Fruit fly (Drosophila melanogaster) whole organism, embryonic: Measurements from ENCODE around the gene mRpS30.

Experiments used
- CG10366 ChIP-seq: fragments of 200-800 bp; sonication (Bioruptor generic); IDR thresholded peaks from 2 replicates; pipeline ENCODE4 v1.3.6; 2022; ENCODE audit warnings: missing biosample characterization, missing genetic modification characterization
- CG17829 ChIP-seq: fragments of 200-800 bp; optimal IDR thresholded peaks from 2 replicates; lab custom pipeline; 2019; ENCODE audit warnings: missing biosample characterization, mild to moderate bottlenecking, missing genetic modification characterization, moderate library complexity
- CG17912 ChIP-seq: fragments of 200-800 bp; sonication (Bioruptor generic); optimal IDR thresholded peaks from 2 replicates; lab custom pipeline; 2018; ENCODE audit warnings: missing biosample characterization, mild to moderate bottlenecking, missing genetic modification characterization
- CG9727 ChIP-seq: fragments of 200-800 bp; sonication (Bioruptor generic); optimal IDR thresholded peaks from 3 replicates; lab custom pipeline; 2017; ENCODE audit warnings: missing biosample characterization, mild to moderate bottlenecking, missing genetic modification characterization
- CG9817 ChIP-seq: fragments of 200-800 bp; sonication (Bioruptor generic); optimal IDR thresholded peaks from 2 replicates; lab custom pipeline; 2018; ENCODE audit warnings: missing biosample characterization, mild to moderate bottlenecking, missing genetic modification characterization, moderate library complexity
- CG9932 ChIP-seq: fragments of 200-800 bp; sonication (Bioruptor generic); IDR thresholded peaks from 2 replicates; pipeline ENCODE4 v1.3.6; 2022; ENCODE audit warnings: missing biosample characterization, missing genetic modification characterization
- HLH4C ChIP-seq: fragments of 200-800 bp; sonication (Bioruptor generic); IDR thresholded peaks from 3 replicates; pipeline ENCODE4 v1.3.6; 2022; ENCODE audit warnings: missing biosample characterization, missing genetic modification characterization; ENCODE audit not compliant: partially characterized antibody
- btn ChIP-seq: fragments of 200-800 bp; sonication (Bioruptor generic); optimal IDR thresholded peaks from 2 replicates; lab custom pipeline; 2016; ENCODE audit warnings: missing biosample characterization, missing genetic modification characterization
- corto ChIP-seq: fragments of 200-800 bp; sonication (Bioruptor generic); optimal IDR thresholded peaks from 2 replicates; lab custom pipeline; 2016; ENCODE audit warnings: missing biosample characterization, mild to moderate bottlenecking, missing genetic modification characterization, moderate library complexity
- crc ChIP-seq: fragments of 200-800 bp; sonication (Bioruptor generic); optimal IDR thresholded peaks from 2 replicates; lab custom pipeline; 2016; ENCODE audit warnings: missing biosample characterization, missing genetic modification characterization
- croc ChIP-seq: fragments of 200-800 bp; sonication (Bioruptor generic); conservative IDR thresholded peaks from 3 replicates; pipeline ENCODE4 v1.3.6; 2022; ENCODE audit warnings: missing biosample characterization, missing genetic modification characterization
- gfzf ChIP-seq: fragments of 200-800 bp; sonication (Bioruptor generic); optimal IDR thresholded peaks from 2 replicates; lab custom pipeline; 2016; ENCODE audit warnings: missing biosample characterization, mild to moderate bottlenecking, missing genetic modification characterization, moderate library complexity
- hth ChIP-seq: fragments of >200 bp; optimal IDR thresholded peaks from 2 replicates; lab custom pipeline; 2017; ENCODE audit warnings: inconsistent platforms
- inv ChIP-seq: fragments of 200-800 bp; sonication (Bioruptor generic); IDR thresholded peaks from 2 replicates; pipeline ENCODE4 v1.3.6; 2022; ENCODE audit warnings: missing biosample characterization, missing genetic modification characterization; ENCODE audit not compliant: partially characterized antibody
- pzg ChIP-seq: fragments of 200-800 bp; sonication (Bioruptor generic); optimal IDR thresholded peaks from 3 replicates; lab custom pipeline; 2018; ENCODE audit warnings: missing biosample characterization, mild to moderate bottlenecking, missing genetic modification characterization, moderate library complexity
- sd ChIP-seq: fragments of 200-800 bp; sonication (Bioruptor generic); optimal IDR thresholded peaks from 3 replicates; lab custom pipeline; 2018; ENCODE audit warnings: missing biosample characterization, mild to moderate bottlenecking, missing genetic modification characterization, moderate library complexity
- stwl ChIP-seq: fragments of 200-800 bp; sonication (Bioruptor generic); optimal IDR thresholded peaks from 3 replicates; lab custom pipeline; 2018; ENCODE audit warnings: missing biosample characterization, mild to moderate bottlenecking, missing genetic modification characterization, moderate library complexity
- tup ChIP-seq: fragments of 200-800 bp; sonication (Bioruptor generic); optimal IDR thresholded peaks from 2 replicates; lab custom pipeline; 2016; ENCODE audit warnings: missing biosample characterization, mild to moderate bottlenecking, missing genetic modification characterization, moderate library complexity
- unc-4 ChIP-seq: fragments of 200-800 bp; sonication (Bioruptor generic); IDR thresholded peaks from 2 replicates; pipeline ENCODE4 v1.3.6; 2022; ENCODE audit warnings: missing biosample characterization, missing genetic modification characterization; ENCODE audit not compliant: partially characterized antibody
- yki ChIP-seq: fragments of >200 bp; optimal IDR thresholded peaks from 3 replicates; lab custom pipeline; 2018

The mRpS30 gene

DNA sequence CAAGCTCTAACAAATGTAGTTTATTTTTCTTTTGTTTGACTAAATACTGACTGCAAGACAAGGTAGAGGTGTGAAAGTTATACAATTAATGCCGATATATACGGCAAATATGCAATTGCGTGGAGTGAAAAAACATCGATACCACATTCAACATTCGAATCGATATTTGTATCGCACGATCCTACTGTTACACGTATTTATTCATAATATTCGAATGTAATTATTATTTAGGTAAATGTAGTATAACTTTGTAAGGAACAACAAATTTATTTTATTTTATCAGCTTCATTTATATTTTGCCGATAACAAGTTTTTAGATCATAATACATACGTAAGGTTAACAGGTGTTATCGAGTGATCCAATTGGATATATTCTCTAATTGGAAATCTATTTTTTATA is 49.5 kb downstream of the mRpS30 start, which contains the start of gene Chc (continued):
- TF ChIP-seq inv (GFP tag; lab: Robert Waterston, UW) (peak; percentile 98), HLH4C (peak; percentile 98), hth (lab: Kevin White, UChicago) (no peak), CG9817 (tag; lab: Kevin White, UChicago) (no peak), CG10366 (GFP tag; lab: Robert Waterston, UW) (no peak), CG9932 (GFP tag; lab: Robert Waterston, UW) (peak; percentile 64), gfzf (GFP tag; lab: Kevin White, UChicago) (peak; percentile 37), stwl (tag; lab: Kevin White, UChicago) (peak; percentile 60), CG9727 (GFP tag; lab: Kevin White, UChicago) (no peak), croc (GFP tag; lab: Robert Waterston, UW) (no peak), yki (lab: Kevin White, UChicago) (no peak), unc-4 (GFP tag; lab: Robert Waterston, UW) (peak; percentile 95), sd (tag; lab: Kevin White, UChicago) (peak; percentile 69)

DNA sequence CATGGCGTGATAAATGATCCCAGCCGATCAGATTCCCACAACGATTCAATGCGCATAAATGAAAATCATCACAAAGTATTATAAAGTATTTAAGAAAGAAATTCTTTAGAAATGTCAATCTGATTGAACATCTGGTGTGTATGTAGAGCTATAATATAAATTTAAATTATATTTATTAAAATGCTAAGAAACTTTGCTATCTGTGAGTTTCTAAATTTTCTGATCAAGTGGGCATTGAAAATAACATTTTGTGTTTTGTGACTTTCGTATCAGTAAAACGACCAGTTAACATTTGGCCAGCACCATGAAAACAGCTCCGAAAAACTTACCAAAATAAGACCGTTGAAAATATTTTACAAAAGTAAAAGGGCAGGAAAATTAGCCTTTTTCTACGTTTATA is 51.7 kb downstream of the mRpS30 start, which contains the start of gene CG8565:
Gene CG8565 (plus strand): TSS at position 301 of the 400 bp plus-strand sequence.
- TF ChIP-seq corto (GFP tag; lab: Kevin White, UChicago): no peak
- TF ChIP-seq HLH4C: no peak
- TF ChIP-seq CG17829 (tag; lab: Kevin White, UChicago): no peak
- no peak for TF ChIP-seq CG17912 (GFP tag; lab: Kevin White, UChicago)
- TF ChIP-seq crc (GFP tag; lab: Kevin White, UChicago): no peak
- no peak for TF ChIP-seq btn (GFP tag; lab: Kevin White, UChicago)
- no peak for TF ChIP-seq pzg (GFP tag; lab: Kevin White, UChicago)
- no peak for TF ChIP-seq tup (GFP tag; lab: Kevin White, UChicago)
